Fruit fly (Drosophila melanogaster) whole organism, embryonic: ENCODE data around the gene CG14000.

Experiments used
- Abd-B ChIP-seq: fragments of 200-800 bp; sonication (Bioruptor generic); optimal IDR thresholded peaks from 2 replicates; lab custom pipeline; 2018; ENCODE audit warnings: missing biosample characterization, mild to moderate bottlenecking, missing genetic modification characterization, moderate library complexity
- CG1024 ChIP-seq: fragments of 200-800 bp; sonication (Bioruptor generic); IDR thresholded peaks from 2 replicates; pipeline ENCODE4 v1.3.6; 2022; ENCODE audit warnings: missing biosample characterization, missing genetic modification characterization
- CG10565 ChIP-seq: fragments of 200-800 bp; sonication (Bioruptor generic); optimal IDR thresholded peaks from 3 replicates; lab custom pipeline; 2016; ENCODE audit warnings: missing biosample characterization, mild to moderate bottlenecking, missing genetic modification characterization
- CG11247 ChIP-seq: fragments of 200-800 bp; sonication (Bioruptor generic); IDR thresholded peaks from 2 replicates; pipeline ENCODE4 v1.3.6; 2022; ENCODE audit warnings: missing biosample characterization, missing genetic modification characterization
- CG11696 ChIP-seq: fragments of 200-800 bp; sonication (Bioruptor generic); IDR thresholded peaks from 2 replicates; pipeline ENCODE4 v1.3.6; 2022; ENCODE audit warnings: missing biosample characterization, missing genetic modification characterization
- CG12659 ChIP-seq: fragments of 200-800 bp; sonication (Bioruptor generic); optimal IDR thresholded peaks from 3 replicates; lab custom pipeline; 2017; ENCODE audit warnings: mild to moderate bottlenecking, missing biosample characterization, missing genetic modification reagents, missing genetic modification characterization
- CG12942 ChIP-seq: fragments of 200-800 bp; sonication (Bioruptor generic); optimal IDR thresholded peaks from 3 replicates; lab custom pipeline; 2016; ENCODE audit warnings: missing biosample characterization, missing genetic modification characterization
- CG15479 ChIP-seq: fragments of 200-800 bp; sonication (Bioruptor generic); optimal IDR thresholded peaks from 3 replicates; lab custom pipeline; 2019; ENCODE audit warnings: missing biosample characterization, mild to moderate bottlenecking, missing genetic modification characterization, moderate library complexity
- CG15601 ChIP-seq: fragments of 200-800 bp; sonication (Bioruptor generic); optimal IDR thresholded peaks from 3 replicates; lab custom pipeline; 2019; ENCODE audit warnings: missing biosample characterization, mild to moderate bottlenecking, missing genetic modification characterization, moderate library complexity
- CG16815 ChIP-seq: fragments of 200-800 bp; sonication (Bioruptor generic); optimal IDR thresholded peaks from 3 replicates; lab custom pipeline; 2017; ENCODE audit warnings: missing biosample characterization, mild to moderate bottlenecking, missing genetic modification characterization
- CG17359 ChIP-seq: fragments of 200-800 bp; sonication (Bioruptor generic); optimal IDR thresholded peaks from 3 replicates; lab custom pipeline; 2018; ENCODE audit warnings: missing biosample characterization, mild to moderate bottlenecking, missing genetic modification characterization, moderate library complexity
- CG17568 ChIP-seq: fragments of 200-800 bp; sonication (Bioruptor generic); optimal IDR thresholded peaks from 2 replicates; lab custom pipeline; 2018; ENCODE audit warnings: missing biosample characterization, mild to moderate bottlenecking, missing genetic modification characterization, moderate library complexity
- CG18011 ChIP-seq: fragments of 200-800 bp; sonication (Bioruptor generic); optimal IDR thresholded peaks from 2 replicates; lab custom pipeline; 2017; ENCODE audit warnings: missing biosample characterization, missing genetic modification characterization, mild to moderate bottlenecking, moderate library complexity, missing genotype
- CG18599 ChIP-seq: fragments of 200-800 bp; sonication (Bioruptor generic); optimal IDR thresholded peaks from 3 replicates; lab custom pipeline; 2017; ENCODE audit warnings: missing biosample characterization, missing genetic modification characterization, mild to moderate bottlenecking, moderate library complexity, missing genetic modification reagents
- CG2875 ChIP-seq: fragments of 200-800 bp; sonication (Bioruptor generic); optimal IDR thresholded peaks from 2 replicates; lab custom pipeline; 2017; ENCODE audit warnings: missing biosample characterization, mild to moderate bottlenecking, missing genetic modification characterization, missing genetic modification reagents
- CG4404 ChIP-seq: fragments of 200-800 bp; sonication (Bioruptor generic); IDR thresholded peaks from 2 replicates; pipeline ENCODE4 v1.3.6; 2022; ENCODE audit warnings: missing biosample characterization, missing genetic modification characterization
- CG4617 ChIP-seq: fragments of 200-800 bp; sonication (Bioruptor generic); optimal IDR thresholded peaks from 3 replicates; lab custom pipeline; 2016; ENCODE audit warnings: missing biosample characterization, missing genetic modification characterization, borderline replicate concordance
- CG6813 ChIP-seq: fragments of 200-800 bp; sonication (Bioruptor generic); optimal IDR thresholded peaks from 2 replicates; lab custom pipeline; 2017; ENCODE audit warnings: missing biosample characterization, missing genetic modification characterization, mild to moderate bottlenecking, moderate library complexity, missing genetic modification reagents
- CG7987 ChIP-seq: fragments of 200-800 bp; sonication (Bioruptor generic); optimal IDR thresholded peaks from 2 replicates; lab custom pipeline; 2018; ENCODE audit warnings: missing biosample characterization, mild to moderate bottlenecking, missing genetic modification characterization, moderate library complexity
- CG8388 ChIP-seq: fragments of 200-800 bp; sonication (Bioruptor generic); optimal IDR thresholded peaks from 2 replicates; lab custom pipeline; 2019; ENCODE audit warnings: missing biosample characterization, mild to moderate bottlenecking, missing genetic modification characterization, moderate library complexity
- CTCF ChIP-seq: fragments of 200-800 bp; sonication (Bioruptor generic); optimal IDR thresholded peaks from 2 replicates; lab custom pipeline; 2017; ENCODE audit warnings: missing biosample characterization, mild to moderate bottlenecking, missing genetic modification characterization, moderate library complexity
- D19B ChIP-seq: fragments of 200-800 bp; sonication (Bioruptor generic); optimal IDR thresholded peaks from 2 replicates; lab custom pipeline; 2017; ENCODE audit warnings: missing biosample characterization, mild to moderate bottlenecking, missing genetic modification characterization
- Dbx ChIP-seq: fragments of 200-800 bp; sonication (Bioruptor generic); IDR thresholded peaks from 3 replicates; pipeline ENCODE4 v1.3.6; 2022; ENCODE audit warnings: missing biosample characterization, missing genetic modification characterization
- Hr3 ChIP-seq: fragments of 200-800 bp; sonication (Bioruptor generic); optimal IDR thresholded peaks from 3 replicates; lab custom pipeline; 2016; ENCODE audit warnings: missing biosample characterization, missing genetic modification characterization
- Lpt ChIP-seq: fragments of >200 bp; optimal IDR thresholded peaks from 2 replicates; lab custom pipeline; 2018; ENCODE audit warnings: missing biosample characterization, missing genetic modification characterization
- Mad ChIP-seq: fragments of 200-800 bp; sonication (Bioruptor generic); optimal IDR thresholded peaks from 2 replicates; lab custom pipeline; 2016; ENCODE audit warnings: missing biosample characterization, missing genetic modification characterization
- Med ChIP-seq: fragments of 200-800 bp; sonication (Bioruptor generic); peaks from one replicate; lab custom pipeline; 2016; ENCODE audit warnings: missing biosample characterization, missing genetic modification characterization, mild to moderate bottlenecking, inconsistent platforms, moderate library complexity
- Myb ChIP-seq: fragments of 200-800 bp; sonication (Bioruptor generic); optimal IDR thresholded peaks from 2 replicates; lab custom pipeline; 2016; ENCODE audit warnings: missing biosample characterization, missing genetic modification characterization
- Neu2 ChIP-seq: fragments of 200-800 bp; sonication (Bioruptor generic); optimal IDR thresholded peaks from 3 replicates; lab custom pipeline; 2016; ENCODE audit warnings: missing biosample characterization, missing genetic modification characterization, borderline replicate concordance
- Sin3A ChIP-seq: fragments of >200 bp; optimal IDR thresholded peaks from 2 replicates; lab custom pipeline; 2018
- Taf1 ChIP-seq: fragments of 200-800 bp; sonication (Bioruptor generic); IDR thresholded peaks from 2 replicates; pipeline ENCODE4 v1.3.6; 2022; ENCODE audit warnings: missing biosample characterization, missing genetic modification characterization
- Tbp ChIP-seq: fragments of >200 bp; optimal IDR thresholded peaks from 2 replicates; lab custom pipeline; 2018; ENCODE audit warnings: missing biosample characterization, missing genetic modification characterization
- ap ChIP-seq: fragments of 200-800 bp; sonication (Bioruptor generic); IDR thresholded peaks from 2 replicates; pipeline ENCODE4 v1.3.6; 2022; ENCODE audit warnings: missing biosample characterization, missing genetic modification characterization
- ara ChIP-seq: fragments of 200-800 bp; sonication (Bioruptor generic); IDR thresholded peaks from 2 replicates; pipeline ENCODE4 v1.3.6; 2022; ENCODE audit warnings: missing biosample characterization, missing genetic modification characterization
- cwo ChIP-seq: fragments of 200-800 bp; sonication (Bioruptor generic); optimal IDR thresholded peaks from 3 replicates; lab custom pipeline; 2017; ENCODE audit warnings: missing biosample characterization, missing genetic modification characterization, mild to moderate bottlenecking, moderate library complexity, missing genetic modification reagents
- dmrt11E ChIP-seq: fragments of 200-800 bp; sonication (Bioruptor generic); optimal IDR thresholded peaks from 3 replicates; lab custom pipeline; 2018; ENCODE audit warnings: missing biosample characterization, mild to moderate bottlenecking, missing genetic modification characterization, moderate library complexity
- en ChIP-seq: fragments of 200-800 bp; sonication (Bioruptor generic); optimal IDR thresholded peaks from 2 replicates; lab custom pipeline; 2016; ENCODE audit warnings: missing biosample characterization, missing genetic modification characterization
- ftz-f1 ChIP-seq: fragments of 200-800 bp; sonication (Bioruptor generic); optimal IDR thresholded peaks from 2 replicates; lab custom pipeline; 2016; ENCODE audit warnings: missing biosample characterization, missing genetic modification characterization
- gce ChIP-seq: fragments of 200-800 bp; sonication (Bioruptor generic); IDR thresholded peaks from 3 replicates; pipeline ENCODE4 v1.3.6; 2022; ENCODE audit warnings: missing biosample characterization, missing genetic modification characterization
- gsb ChIP-seq: fragments of 200-800 bp; sonication (Bioruptor generic); IDR thresholded peaks from 2 replicates; pipeline ENCODE4 v1.3.6; 2022; ENCODE audit warnings: missing biosample characterization, missing genetic modification characterization
- insv ChIP-seq, 2 experiments: fragments of 200-800 bp; sonication (Bioruptor generic); optimal IDR thresholded peaks; 3 replicates each; lab custom pipeline; 2016 to 2018; ENCODE audit warnings: missing biosample characterization in 2 of 2, missing genetic modification characterization in 2 of 2
- kah ChIP-seq: fragments of 200-800 bp; sonication (Bioruptor generic); optimal IDR thresholded peaks from 2 replicates; lab custom pipeline; 2018; ENCODE audit warnings: missing biosample characterization, mild to moderate bottlenecking, missing genetic modification characterization
- onecut ChIP-seq: fragments of 200-800 bp; sonication (Bioruptor generic); IDR thresholded peaks from 2 replicates; pipeline ENCODE4 v1.3.6; 2022; ENCODE audit warnings: missing biosample characterization, missing genetic modification characterization
- otp ChIP-seq: fragments of 200-800 bp; sonication (Bioruptor generic); IDR thresholded peaks from 3 replicates; pipeline ENCODE4, ENCODE4 v1.3.6; 2022; ENCODE audit warnings: missing biosample characterization, missing genetic modification characterization
- pan ChIP-seq, 4 experiments: fragments of >200 bp in 3 of 4; fragments of 200-800 bp in 1 of 4; sonication (Bioruptor generic) in 1 of 4; optimal IDR thresholded peaks in 3 of 4; IDR thresholded peaks in 1 of 4; 2 replicates each; pipeline versions ENCODE4 v1.3.6 to Lab custom; 2017 to 2022; ENCODE audit warnings: missing biosample characterization in 2 of 4, missing genetic modification characterization in 2 of 4, mixed read lengths in 1 of 4
- sob ChIP-seq: fragments of 200-800 bp; sonication (Bioruptor generic); IDR thresholded peaks from 2 replicates; pipeline ENCODE4 v1.3.6; 2022; ENCODE audit warnings: missing biosample characterization, missing genetic modification characterization
- sqz ChIP-seq: fragments of 200-800 bp; sonication (Bioruptor generic); optimal IDR thresholded peaks from 3 replicates; lab custom pipeline; 2018; ENCODE audit warnings: missing biosample characterization, mild to moderate bottlenecking, missing genetic modification characterization
- tup ChIP-seq: fragments of 200-800 bp; sonication (Bioruptor generic); optimal IDR thresholded peaks from 2 replicates; lab custom pipeline; 2016; ENCODE audit warnings: missing biosample characterization, mild to moderate bottlenecking, missing genetic modification characterization, moderate library complexity
- tx ChIP-seq: fragments of 200-800 bp; sonication (Bioruptor generic); optimal IDR thresholded peaks from 2 replicates; lab custom pipeline; 2016; ENCODE audit warnings: missing biosample characterization, missing genetic modification characterization
- vfl ChIP-seq: fragments of 200-800 bp; sonication (Bioruptor generic); optimal IDR thresholded peaks from 2 replicates; lab custom pipeline; 2016; ENCODE audit warnings: missing biosample characterization, missing genetic modification characterization
- yki ChIP-seq: fragments of >200 bp; optimal IDR thresholded peaks from 3 replicates; lab custom pipeline; 2018

CG14000 gene

DNA sequence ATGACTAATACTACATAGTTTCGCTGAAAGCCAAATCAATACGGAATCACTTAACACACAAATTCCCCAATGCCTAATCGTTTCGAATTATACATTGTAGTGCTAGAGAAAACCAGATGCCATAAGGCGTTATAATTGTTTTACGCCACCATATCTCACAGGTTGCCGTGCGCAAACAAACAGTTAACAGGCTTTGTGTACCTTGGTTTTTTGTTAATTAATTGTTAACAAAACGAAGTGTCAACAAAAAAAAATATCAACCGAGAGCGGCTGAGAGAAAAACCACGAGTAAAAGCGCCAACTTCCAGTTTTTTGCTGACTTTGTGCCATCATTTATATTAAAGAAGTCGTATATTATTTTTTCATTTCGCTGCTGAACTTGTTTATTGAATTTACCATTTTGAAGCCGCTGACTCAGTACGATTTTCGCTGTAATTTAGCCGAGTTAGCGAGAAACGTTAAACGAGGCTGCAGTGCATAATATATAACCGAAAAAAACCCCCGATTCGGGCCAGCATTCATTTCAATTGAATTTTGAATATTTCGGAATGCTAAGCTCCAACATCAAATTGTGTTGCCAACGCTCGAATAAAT is 33.5 kb downstream of the CG14000 start (continued):
- TF ChIP-seq Sin3A (lab: Kevin White, UChicago) (no peak), Lpt (no peak), en (no peak), Neu2 (no peak), CG12659 (GFP tag; lab: Kevin White, UChicago) (peak; percentile 34), D19B (GFP tag; lab: Kevin White, UChicago) (peak; percentile 26), CG6813 (GFP tag; lab: Kevin White, UChicago) (peak; percentile 68), CG8388 (GFP tag; lab: Kevin White, UChicago) (no peak), CG16815 (GFP tag; lab: Kevin White, UChicago) (no peak), CG15601 (tag; lab: Kevin White, UChicago) (no peak), Myb (GFP tag; lab: Kevin White, UChicago) (no peak), kah (no peak), vfl (GFP tag; lab: Kevin White, UChicago) (no peak), CG15479 (GFP tag; lab: Kevin White, UChicago) (no peak), CG17568 (peak; percentile 74), CTCF (no peak), CG11696 (no peak), CG10565 (GFP tag; lab: Kevin White, UChicago) (no peak), CG1024 (GFP tag; lab: Robert Waterston, UW) (no peak), tup (GFP tag; lab: Kevin White, UChicago) (peak; percentile 15), pan (optimal IDR thresholded peaks at IDR 0.05; lab: Kevin White, UChicago) (no peak), pan (GFP tag; optimal IDR thresholded peaks at IDR 0.05 in 1 of 2, IDR thresholded peaks at IDR 0.05 in 1 of 2) (peak in 1 of 2 experiments; percentile 15), CG18011 (peak; percentile 27), otp (0 out of 3 replicates have a peak, but pooled peaks have one; percentile 44), gce (peak; percentile 30; the same call in 1 of the 3 replicates), CG11247 (GFP tag; lab: Robert Waterston, UW) (no peak), gsb (GFP tag; lab: Robert Waterston, UW) (no peak), Tbp (GFP tag; lab: Kevin White, UChicago) (no peak), CG12942 (no peak), dmrt11E (tag; lab: Kevin White, UChicago) (no peak), CG2875 (GFP tag; lab: Kevin White, UChicago) (peak; percentile 1), yki (lab: Kevin White, UChicago) (no peak), cwo (no peak), sqz (GFP tag; lab: Kevin White, UChicago) (no peak), Abd-B (GFP tag; lab: Kevin White, UChicago) (no peak), CG4404 (GFP tag; lab: Robert Waterston, UW) (no peak), Taf1 (GFP tag; lab: Robert Waterston, UW) (no peak), onecut (GFP tag; lab: Robert Waterston, UW) (0 out of 2 replicates have a peak, but pooled peaks have one; percentile 11), tx (GFP tag; lab: Kevin White, UChicago) (no peak), Med (peak; percentile 85), Dbx (GFP tag; lab: Robert Waterston, UW) (0 out of 3 replicates have a peak, but pooled peaks have one; percentile 14), CG7987 (GFP tag; lab: Kevin White, UChicago) (peak; percentile 67), ara (GFP tag; lab: Robert Waterston, UW) (no peak), sob (peak; percentile 51; the same call in 1 of the 2 replicates), Hr3 (GFP tag; lab: Kevin White, UChicago) (no peak), CG4617 (no peak), ap (GFP tag; lab: Robert Waterston, UW) (no peak), Mad (GFP tag; lab: Kevin White, UChicago) (no peak), CG17359 (tag; lab: Kevin White, UChicago) (peak; percentile 20), ftz-f1 (GFP tag; lab: Kevin White, UChicago) (no peak), CG18599 (peak; percentile 62), insv (GFP tag; optimal IDR thresholded peaks at IDR 0.05; lab: Kevin White, UChicago) (no peak)
